Worm (Caenorhabditis elegans): ENCODE results near the gene F59B2.13.

Gene F59B2.13

ce11 chrIII:9052371-9052978, 25.6 kb upstream of the F59B2.13 start (continued):
- TF ChIP-seq fkh-4 (tag; optimal IDR thresholded peaks at IDR 0.05; ENCODE audit: borderline replicate concordance) = no peak
- TF ChIP-seq ceh-82 (tag; optimal IDR thresholded peaks at IDR 0.05) = peak in 2 of 3 experiments; percentile 36 to 58
- TF ChIP-seq nhr-19 (GFP tag; conservative IDR thresholded peaks at IDR 0.05) = peak; percentile 43
- TF ChIP-seq dsc-1 (tag; optimal IDR thresholded peaks at IDR 0.05) = peak; percentile 42
- TF ChIP-seq tbx-2 (tag; optimal IDR thresholded peaks at IDR 0.05) = peak; percentile 36
- peak; percentile 1 for TF ChIP-seq ztf-4 (tag; optimal IDR thresholded peaks at IDR 0.05)
- TF ChIP-seq nhr-20 (tag; optimal IDR thresholded peaks at IDR 0.05) = peak; percentile 57
- peak; percentile 48 for TF ChIP-seq unc-130 (tag; optimal IDR thresholded peaks at IDR 0.05)
- TF ChIP-seq lin-35 (GFP tag; optimal IDR thresholded peaks at IDR 0.05) = peak; percentile 34 to 43
- TF ChIP-seq ama-1 (optimal IDR thresholded peaks at IDR 0.05) = peak; percentile 28
- peak; percentile 49 for TF ChIP-seq rnt-1 (tag; optimal IDR thresholded peaks at IDR 0.05)

ce11 chrIII:9051714-9052113, 24.9 kb upstream of the F59B2.13 start:
- no peak for TF ChIP-seq efl-1 (optimal IDR thresholded peaks at IDR 0.05)
- peak in 1 of 2 experiments; percentile 92 for TF ChIP-seq efl-1 (GFP tag; optimal IDR thresholded peaks at IDR 0.05 in 1 of 2)
- 0 out of 2 replicates have a peak, but pooled peaks have one; percentile 4 for TF ChIP-seq grh-1 (GFP tag; IDR thresholded peaks at IDR 0.05)
- peak; percentile 4 for TF ChIP-seq ceh-63 (GFP tag; optimal IDR thresholded peaks at IDR 0.05)
- no peak for TF ChIP-seq aly-2 (tag; optimal IDR thresholded peaks at IDR 0.05)

ce11 chrIII:9051119-9051597, 24.3 kb upstream of the F59B2.13 start:
- no peak for TF ChIP-seq C34B4.2 (tag; optimal IDR thresholded peaks at IDR 0.05)
- TF ChIP-seq unc-30 (tag; optimal IDR thresholded peaks at IDR 0.05) = no peak
- no peak for TF ChIP-seq mef-2 (tag; optimal IDR thresholded peaks at IDR 0.05)
- TF ChIP-seq nhr-237 (tag; optimal IDR thresholded peaks at IDR 0.05) = peak; percentile 91
- peak; percentile 35 for TF ChIP-seq hpl-2 (GFP tag; optimal IDR thresholded peaks at IDR 0.05)
- TF ChIP-seq dsc-1 (tag; optimal IDR thresholded peaks at IDR 0.05) = peak; percentile 52
- TF ChIP-seq efl-3 (GFP tag; optimal IDR thresholded peaks at IDR 0.05) = no peak
- TF ChIP-seq vab-15 (tag; optimal IDR thresholded peaks at IDR 0.05) = no peak
- peak; percentile 76 for TF ChIP-seq C16A3.4 (tag; optimal IDR thresholded peaks at IDR 0.05)
- no peak for TF ChIP-seq alr-1 (tag; optimal IDR thresholded peaks at IDR 0.05; ENCODE audit: borderline replicate concordance)
- TF ChIP-seq lin-39 (tag; optimal IDR thresholded peaks at IDR 0.05) = no peak
- TF ChIP-seq lin-15B (tag; optimal IDR thresholded peaks at IDR 0.05) = peak; percentile 23
- TF ChIP-seq sup-37 (GFP tag; optimal IDR thresholded peaks at IDR 0.05) = no peak
- TF ChIP-seq zip-4 (GFP tag; optimal IDR thresholded peaks at IDR 0.05) = peak; percentile 43
- TF ChIP-seq elt-3 (tag; optimal IDR thresholded peaks at IDR 0.05) = peak in 3 of 6 experiments; percentile 85 to 86 (median 86)
- TF ChIP-seq unc-86 (tag; optimal IDR thresholded peaks at IDR 0.05) = peak; percentile 4
- peak; percentile 66 for TF ChIP-seq blmp-1 (tag; optimal IDR thresholded peaks at IDR 0.05)
- peak; percentile 79 to 87 for TF ChIP-seq lsy-2 (tag; optimal IDR thresholded peaks at IDR 0.05)
- peak; percentile 68 for TF ChIP-seq grh-1 (GFP tag; IDR thresholded peaks at IDR 0.05)
- peak; percentile 35 for TF ChIP-seq lir-3 (tag; optimal IDR thresholded peaks at IDR 0.05; ENCODE audit: poor library complexity)
- TF ChIP-seq elt-2 (tag; optimal IDR thresholded peaks at IDR 0.05) = peak; percentile 62
- no peak for TF ChIP-seq nhr-28 (tag; optimal IDR thresholded peaks at IDR 0.05)
- TF ChIP-seq ztf-11 (tag; optimal IDR thresholded peaks at IDR 0.05) = no peak
- no peak for TF ChIP-seq nhr-76 (tag; optimal IDR thresholded peaks at IDR 0.05)
- TF ChIP-seq nhr-71 (tag; optimal IDR thresholded peaks at IDR 0.05) = peak; percentile 93
- peak; percentile 73 for TF ChIP-seq lin-13 (GFP tag; optimal IDR thresholded peaks at IDR 0.05)
- TF ChIP-seq egl-27 (tag; optimal IDR thresholded peaks at IDR 0.05) = peak in 1 of 2 experiments; percentile 17
- TF ChIP-seq tbx-2 (tag; optimal IDR thresholded peaks at IDR 0.05) = peak; percentile 6
- TF ChIP-seq nhr-77 (tag; optimal IDR thresholded peaks at IDR 0.05) = no peak
- no peak for TF ChIP-seq egl-13 (tag; optimal IDR thresholded peaks at IDR 0.05)
- TF ChIP-seq mep-1 (tag; optimal IDR thresholded peaks at IDR 0.05) = peak; percentile 98
- TF ChIP-seq hlh-17 (GFP tag; optimal IDR thresholded peaks at IDR 0.05; ENCODE audit: borderline replicate concordance) = no peak
- TF ChIP-seq ceh-8 (GFP tag; optimal IDR thresholded peaks at IDR 0.05) = no peak
- peak; percentile 36 for TF ChIP-seq pag-3 (tag; optimal IDR thresholded peaks at IDR 0.05; ENCODE audit: borderline replicate concordance, insufficient read depth)
- TF ChIP-seq snu-23 (GFP tag; optimal IDR thresholded peaks at IDR 0.05) = peak; percentile 89
